Fruit fly (Drosophila melanogaster): ENCODE measurements around the gene Mis12.

DNA sequence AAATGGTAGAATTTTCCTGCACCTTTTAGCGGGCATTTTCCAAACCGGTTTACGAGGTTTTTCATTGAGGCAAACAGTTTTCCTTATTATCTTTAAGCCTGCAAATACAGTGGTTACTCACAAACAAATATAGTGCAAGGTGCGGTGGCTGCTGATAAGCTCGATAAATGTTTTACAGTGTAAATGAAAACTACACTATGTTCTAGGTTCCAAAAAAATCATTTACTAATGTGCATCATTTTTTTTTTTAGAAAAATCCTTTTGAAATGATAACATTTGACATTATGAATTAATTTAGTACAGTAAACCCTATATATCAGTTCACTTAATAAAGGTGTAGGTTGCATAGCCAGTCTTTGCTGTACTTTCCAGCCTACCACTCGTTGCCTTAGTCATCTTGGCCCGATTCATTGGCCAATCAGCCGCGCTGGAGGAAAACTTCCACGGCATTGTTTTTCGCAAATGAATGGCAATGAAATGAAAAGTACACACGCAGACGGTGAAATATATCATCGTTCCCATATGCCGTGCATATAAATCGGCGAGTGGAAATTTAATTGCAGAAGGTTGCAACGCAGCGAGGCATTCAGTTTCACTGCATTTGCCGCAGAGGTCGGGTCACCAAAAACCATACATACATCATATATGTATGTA lies 9.3 kb upstream of the Mis12 start:
- no peak for TF ChIP-seq lola (GFP tag; optimal IDR thresholded peaks at IDR 0.05)
- TF ChIP-seq fru (GFP tag; optimal IDR thresholded peaks at IDR 0.05) = no peak
- no peak for TF ChIP-seq CG9705 (GFP tag; optimal IDR thresholded peaks at IDR 0.05)
- TF ChIP-seq woc (GFP tag; optimal IDR thresholded peaks at IDR 0.05) = no peak
- no peak for TF ChIP-seq psq (GFP tag; optimal IDR thresholded peaks at IDR 0.05)

Measured in whole organism, wandering third instar larva.